Fruit fly (Drosophila melanogaster) whole organism, embryonic: ENCODE data around the gene Mo25.
A peak's percentile ranks its signal among the peaks of the same experiment; 100 is the strongest.

Experiments
- Asciz ChIP-seq: fragments of 200-800 bp; sonication (Bioruptor generic); optimal IDR thresholded peaks from 2 replicates; lab custom pipeline; 2017; ENCODE audit warnings: missing biosample characterization, mild to moderate bottlenecking, missing genetic modification characterization, missing genetic modification reagents
- CG11560 ChIP-seq: fragments of 200-800 bp; sonication (Bioruptor generic); IDR thresholded peaks from 3 replicates; pipeline ENCODE4 v1.3.6; 2022; ENCODE audit warnings: missing biosample characterization, missing genetic modification characterization
- CG12236 ChIP-seq: fragments of 200-800 bp; sonication (Bioruptor generic); optimal IDR thresholded peaks from 2 replicates; lab custom pipeline; 2016; ENCODE audit warnings: missing biosample characterization, missing genetic modification characterization
- CG12391 ChIP-seq: fragments of 200-800 bp; sonication (Bioruptor generic); optimal IDR thresholded peaks from 3 replicates; lab custom pipeline; 2018; ENCODE audit warnings: missing biosample characterization, mild to moderate bottlenecking, missing genetic modification characterization, moderate library complexity
- CG13123 ChIP-seq: fragments of 200-800 bp; sonication (Bioruptor generic); optimal IDR thresholded peaks from 2 replicates; lab custom pipeline; 2016; ENCODE audit warnings: missing biosample characterization, missing genetic modification characterization
- CG13624 ChIP-seq: fragments of 200-800 bp; sonication (Bioruptor generic); optimal IDR thresholded peaks from 2 replicates; lab custom pipeline; 2016; ENCODE audit warnings: missing biosample characterization, missing genetic modification characterization
- CG13775 ChIP-seq: fragments of 200-800 bp; sonication (Bioruptor generic); optimal IDR thresholded peaks from 3 replicates; lab custom pipeline; 2017; ENCODE audit warnings: missing biosample characterization, mild to moderate bottlenecking, missing genetic modification characterization
- CG14860 ChIP-seq: fragments of 200-800 bp; sonication (Bioruptor generic); IDR thresholded peaks from 3 replicates; pipeline ENCODE4 v1.3.6; 2022; ENCODE audit warnings: missing biosample characterization, missing genetic modification characterization; ENCODE audit not compliant: partially characterized antibody
- CG15011 ChIP-seq: fragments of 200-800 bp; sonication (Bioruptor generic); optimal IDR thresholded peaks from 3 replicates; lab custom pipeline; 2018; ENCODE audit warnings: missing biosample characterization, mild to moderate bottlenecking, missing genetic modification characterization
- CG16779 ChIP-seq: fragments of 200-800 bp; sonication (Bioruptor generic); IDR thresholded peaks from 2 replicates; pipeline ENCODE4 v1.3.6; 2022; ENCODE audit warnings: missing biosample characterization, missing genetic modification characterization
- CG16815 ChIP-seq: fragments of 200-800 bp; sonication (Bioruptor generic); optimal IDR thresholded peaks from 3 replicates; lab custom pipeline; 2017; ENCODE audit warnings: missing biosample characterization, mild to moderate bottlenecking, missing genetic modification characterization
- CG17361 ChIP-seq: fragments of 200-800 bp; sonication (Bioruptor generic); IDR thresholded peaks from 3 replicates; pipeline ENCODE4 v1.3.6; 2022; ENCODE audit warnings: missing biosample characterization, missing genetic modification characterization
- CG17612 ChIP-seq: fragments of 200-800 bp; sonication (Bioruptor generic); IDR thresholded peaks from 2 replicates; pipeline ENCODE4 v1.3.6; 2022; ENCODE audit warnings: missing biosample characterization, missing genetic modification characterization
- CG17802 ChIP-seq: fragments of 200-800 bp; sonication (Bioruptor generic); optimal IDR thresholded peaks from 2 replicates; lab custom pipeline; 2018; ENCODE audit warnings: missing biosample characterization, mild to moderate bottlenecking, missing genetic modification characterization, moderate library complexity
- CG18262 ChIP-seq: fragments of 200-800 bp; optimal IDR thresholded peaks from 3 replicates; lab custom pipeline; 2019; ENCODE audit warnings: missing biosample characterization, mild to moderate bottlenecking, missing genetic modification characterization, moderate library complexity
- CG18764 ChIP-seq: fragments of 200-800 bp; sonication (Bioruptor generic); optimal IDR thresholded peaks from 3 replicates; lab custom pipeline; 2016; ENCODE audit warnings: missing biosample characterization, missing genetic modification characterization
- CG34224 ChIP-seq: fragments of 200-800 bp; sonication (Bioruptor generic); IDR thresholded peaks from 3 replicates; pipeline ENCODE4 v1.3.6; 2022; ENCODE audit warnings: missing biosample characterization, missing genetic modification characterization; ENCODE audit not compliant: partially characterized antibody
- CG43689 ChIP-seq: fragments of 200-800 bp; sonication (Bioruptor generic); IDR thresholded peaks from 2 replicates; pipeline ENCODE4 v1.3.6; 2022; ENCODE audit warnings: missing biosample characterization, missing genetic modification characterization
- CG7357 ChIP-seq: fragments of 200-800 bp; sonication (Bioruptor generic); IDR thresholded peaks from 3 replicates; pipeline ENCODE4 v1.3.6; 2022; ENCODE audit warnings: missing biosample characterization, missing genetic modification characterization
- CG8290 ChIP-seq, 3 experiments: fragments of 200-800 bp; sonication (Bioruptor generic); optimal IDR thresholded peaks; 2 replicates each; lab custom pipeline; 2016 to 2019; ENCODE audit warnings: missing biosample characterization in 3 of 3, missing genetic modification characterization in 3 of 3, mild to moderate bottlenecking in 2 of 3, moderate library complexity in 1 of 3
- CG8388 ChIP-seq: fragments of 200-800 bp; sonication (Bioruptor generic); optimal IDR thresholded peaks from 2 replicates; lab custom pipeline; 2019; ENCODE audit warnings: missing biosample characterization, mild to moderate bottlenecking, missing genetic modification characterization, moderate library complexity
- CG9437 ChIP-seq: fragments of 200-800 bp; sonication (Bioruptor generic); optimal IDR thresholded peaks from 2 replicates; lab custom pipeline; 2018; ENCODE audit warnings: missing biosample characterization, mild to moderate bottlenecking, missing genetic modification characterization
- CkIIα-i1 ChIP-seq: fragments of 200-800 bp; sonication (Bioruptor generic); IDR thresholded peaks from 2 replicates; pipeline ENCODE4 v1.3.6; 2022; ENCODE audit warnings: missing biosample characterization, missing genetic modification characterization
- Dbx ChIP-seq: fragments of 200-800 bp; sonication (Bioruptor generic); IDR thresholded peaks from 3 replicates; pipeline ENCODE4 v1.3.6; 2022; ENCODE audit warnings: missing biosample characterization, missing genetic modification characterization
- Dip3 ChIP-seq: fragments of 200-800 bp; sonication (Bioruptor generic); optimal IDR thresholded peaks from 3 replicates; lab custom pipeline; 2016; ENCODE audit warnings: missing biosample characterization, missing genetic modification characterization
- Dll ChIP-seq: fragments of 200-800 bp; sonication (Bioruptor generic); IDR thresholded peaks from 4 replicates; pipeline ENCODE4 v1.3.6; 2022; ENCODE audit warnings: missing biosample characterization, missing genetic modification characterization; ENCODE audit not compliant: partially characterized antibody
- Gug ChIP-seq: fragments of 200-800 bp; sonication (Bioruptor generic); IDR thresholded peaks from 4 replicates; pipeline ENCODE4 v1.3.6; 2022; ENCODE audit warnings: missing biosample characterization, missing genetic modification characterization
- Hr3 ChIP-seq: fragments of 200-800 bp; sonication (Bioruptor generic); optimal IDR thresholded peaks from 3 replicates; lab custom pipeline; 2016; ENCODE audit warnings: missing biosample characterization, missing genetic modification characterization
- Mes4 ChIP-seq: fragments of 200-800 bp; sonication (Bioruptor generic); optimal IDR thresholded peaks from 2 replicates; lab custom pipeline; 2016; ENCODE audit warnings: missing biosample characterization, missing genetic modification characterization
- Optix ChIP-seq: fragments of 200-800 bp; sonication (Bioruptor generic); IDR thresholded peaks from 3 replicates; pipeline ENCODE4 v1.3.6; 2022; ENCODE audit warnings: missing biosample characterization, missing genetic modification characterization
- Scr ChIP-seq: fragments of 200-800 bp; sonication (Bioruptor generic); IDR thresholded peaks from 2 replicates; pipeline ENCODE4 v1.3.6; 2022; ENCODE audit warnings: missing biosample characterization, missing genetic modification characterization; ENCODE audit not compliant: partially characterized antibody
- Spps ChIP-seq: fragments of 200-800 bp; sonication (Bioruptor generic); optimal IDR thresholded peaks from 2 replicates; lab custom pipeline; 2018; ENCODE audit warnings: missing biosample characterization, mild to moderate bottlenecking, missing genetic modification characterization
- Usf ChIP-seq: fragments of 200-800 bp; sonication (Bioruptor generic); optimal IDR thresholded peaks from 2 replicates; lab custom pipeline; 2017; ENCODE audit warnings: missing genotype, missing biosample characterization, missing genetic modification characterization
- ap ChIP-seq: fragments of 200-800 bp; sonication (Bioruptor generic); IDR thresholded peaks from 2 replicates; pipeline ENCODE4 v1.3.6; 2022; ENCODE audit warnings: missing biosample characterization, missing genetic modification characterization
- ase ChIP-seq: fragments of 200-800 bp; sonication (Bioruptor generic); IDR thresholded peaks from 3 replicates; pipeline ENCODE4 v1.3.6; 2022; ENCODE audit warnings: missing biosample characterization, missing genetic modification characterization
- bowl ChIP-seq: fragments of 200-800 bp; sonication (Bioruptor generic); IDR thresholded peaks from 2 replicates; pipeline ENCODE4 v1.3.6; 2022; ENCODE audit warnings: missing biosample characterization, missing genetic modification characterization
- ewg ChIP-seq: fragments of 200-800 bp; sonication (Bioruptor generic); optimal IDR thresholded peaks from 3 replicates; lab custom pipeline; 2017; ENCODE audit warnings: mild to moderate bottlenecking, missing biosample characterization, missing genetic modification reagents, missing genetic modification characterization
- gcm ChIP-seq: fragments of 200-800 bp; sonication (Bioruptor generic); optimal IDR thresholded peaks from 2 replicates; lab custom pipeline; 2019; ENCODE audit warnings: missing biosample characterization, mild to moderate bottlenecking, missing genetic modification characterization, moderate library complexity
- hkb ChIP-seq, 2 experiments: fragments of 200-800 bp in 1 of 2; fragments of >200 bp in 1 of 2; sonication (Bioruptor generic) in 1 of 2; IDR thresholded peaks in 1 of 2; optimal IDR thresholded peaks in 1 of 2; 2 replicates each; pipeline versions ENCODE4 v1.3.6 to Lab custom; 2017 to 2022; ENCODE audit warnings: missing biosample characterization in 1 of 2, missing genetic modification characterization in 1 of 2
- kah ChIP-seq: fragments of 200-800 bp; sonication (Bioruptor generic); optimal IDR thresholded peaks from 2 replicates; lab custom pipeline; 2018; ENCODE audit warnings: missing biosample characterization, mild to moderate bottlenecking, missing genetic modification characterization
- lab ChIP-seq: fragments of 200-800 bp; sonication (Bioruptor generic); optimal IDR thresholded peaks from 3 replicates; lab custom pipeline; 2017; ENCODE audit warnings: missing biosample characterization, missing genetic modification characterization, mild to moderate bottlenecking, moderate library complexity, missing genetic modification reagents
- luna ChIP-seq: fragments of 200-800 bp; sonication (Bioruptor generic); optimal IDR thresholded peaks from 2 replicates; lab custom pipeline; 2016; ENCODE audit warnings: missing biosample characterization, missing genetic modification characterization
- nerfin-1 ChIP-seq: fragments of 200-800 bp; sonication (Bioruptor generic); optimal IDR thresholded peaks from 3 replicates; lab custom pipeline; 2019; ENCODE audit warnings: missing biosample characterization, mild to moderate bottlenecking, missing genetic modification characterization, moderate library complexity
- prd ChIP-seq, 3 experiments: fragments of >200 bp in 2 of 3; fragments of 200-800 bp in 1 of 3; sonication (Bioruptor generic) in 1 of 3; optimal IDR thresholded peaks in 2 of 3; IDR thresholded peaks in 1 of 3; 2 replicates in 2 of 3; 3 replicates in 1 of 3; pipeline versions ENCODE4 v1.3.6 to Lab custom; 2017 to 2022; ENCODE audit warnings: missing biosample characterization in 1 of 3, missing genetic modification characterization in 1 of 3
- pum ChIP-seq: fragments of 200-800 bp; sonication (Bioruptor generic); optimal IDR thresholded peaks from 2 replicates; lab custom pipeline; 2016; ENCODE audit warnings: missing biosample characterization, missing genetic modification characterization
- ranshi ChIP-seq: fragments of 200-800 bp; sonication (Bioruptor generic); IDR thresholded peaks from 2 replicates; pipeline ENCODE4 v1.3.6; 2022; ENCODE audit warnings: missing biosample characterization, missing genetic modification characterization
- sqz ChIP-seq: fragments of 200-800 bp; sonication (Bioruptor generic); optimal IDR thresholded peaks from 3 replicates; lab custom pipeline; 2018; ENCODE audit warnings: missing biosample characterization, mild to moderate bottlenecking, missing genetic modification characterization
- tup ChIP-seq: fragments of 200-800 bp; sonication (Bioruptor generic); optimal IDR thresholded peaks from 2 replicates; lab custom pipeline; 2016; ENCODE audit warnings: missing biosample characterization, mild to moderate bottlenecking, missing genetic modification characterization, moderate library complexity
- yki ChIP-seq: fragments of >200 bp; optimal IDR thresholded peaks from 3 replicates; lab custom pipeline; 2018

Mo25 gene

DNA sequence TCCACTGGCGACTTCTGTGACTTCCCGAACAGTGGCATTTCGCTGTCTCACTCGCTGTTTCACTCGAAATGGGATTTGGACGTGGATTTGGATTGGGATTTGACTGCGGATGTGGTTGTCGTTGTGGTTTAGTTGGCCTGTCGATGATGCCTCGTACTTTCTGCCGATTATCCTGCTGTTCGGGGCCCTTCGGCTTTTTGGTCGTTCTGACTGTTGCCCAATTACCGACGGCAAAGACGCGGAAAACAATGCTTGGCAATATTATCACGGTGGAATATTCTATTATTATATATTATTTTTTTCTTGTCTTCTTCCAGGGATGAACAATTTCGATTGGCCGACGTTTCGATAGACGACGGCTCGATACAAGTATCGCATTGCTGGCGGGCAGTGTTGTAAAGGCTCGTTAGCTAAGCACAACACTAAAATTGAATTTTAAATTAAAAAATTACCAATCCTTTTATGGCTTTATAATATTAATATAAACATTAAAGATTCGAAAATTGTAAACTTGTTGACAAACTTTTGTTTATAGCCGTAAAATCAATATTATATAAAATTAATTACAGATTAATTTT lies at the start of gene Mo25 (continued):
- 0 out of 2 replicates have a peak, but pooled peaks have one; percentile 2 for TF ChIP-seq ap (GFP tag; lab: Robert Waterston, UW)
- no peak for TF ChIP-seq CG8290 (GFP tag; optimal IDR thresholded peaks at IDR 0.05; lab: Kevin White, UChicago)
- TF ChIP-seq CG8290 (tag; optimal IDR thresholded peaks at IDR 0.05; lab: Kevin White, UChicago), result no peak
- no peak for TF ChIP-seq Usf
- no peak for TF ChIP-seq CG11560 (tag; lab: Robert Waterston, UW)
- peak; percentile 72 for TF ChIP-seq Scr (GFP tag; lab: Robert Waterston, UW)
- no peak for TF ChIP-seq CG16779
- TF ChIP-seq CG9437 (GFP tag; lab: Kevin White, UChicago), result peak; percentile 6
- no peak for TF ChIP-seq bowl (GFP tag; lab: Robert Waterston, UW)
- no peak for TF ChIP-seq yki (lab: Kevin White, UChicago)
- peak; percentile 11 for TF ChIP-seq CG8388 (GFP tag; lab: Kevin White, UChicago)
- no peak for TF ChIP-seq CG17612 (GFP tag; lab: Robert Waterston, UW)
- no peak for TF ChIP-seq CG15011 (GFP tag; lab: Kevin White, UChicago)
- TF ChIP-seq ewg, result no peak
- TF ChIP-seq Dll (GFP tag; lab: Robert Waterston, UW), result peak; percentile 79
- TF ChIP-seq Optix, result no peak
- TF ChIP-seq gcm (GFP tag; lab: Kevin White, UChicago), result peak; percentile 5
- peak; percentile 33 for TF ChIP-seq Asciz (GFP tag; lab: Kevin White, UChicago)
- TF ChIP-seq hkb (optimal IDR thresholded peaks at IDR 0.05; lab: Kevin White, UChicago), result no peak
- no peak for TF ChIP-seq hkb (GFP tag; IDR thresholded peaks at IDR 0.05; lab: Robert Waterston, UW)
- TF ChIP-seq CG17361, result peak; percentile 50; the same call in 2 of the 3 replicates
- peak; percentile 42 for TF ChIP-seq Hr3
- peak; percentile 83 for TF ChIP-seq CG34224 (GFP tag; lab: Robert Waterston, UW)
- TF ChIP-seq ranshi (GFP tag; lab: Robert Waterston, UW), result no peak
- peak; percentile 20 for TF ChIP-seq CG18764
- TF ChIP-seq lab (GFP tag; lab: Kevin White, UChicago), result no peak
- peak; percentile 69 for TF ChIP-seq CG12391 (tag; lab: Kevin White, UChicago)
- TF ChIP-seq CG13624 (GFP tag; lab: Kevin White, UChicago), result no peak
- no peak for TF ChIP-seq CkIIα-i1 (GFP tag; lab: Robert Waterston, UW)
- no peak for TF ChIP-seq luna (GFP tag; lab: Kevin White, UChicago)
- TF ChIP-seq CG16815 (GFP tag; lab: Kevin White, UChicago), result no peak
- peak; percentile 35 for TF ChIP-seq CG13775 (GFP tag; lab: Kevin White, UChicago)
- TF ChIP-seq CG17802 (tag; lab: Kevin White, UChicago), result no peak
- no peak; the same call in 3 of the 4 replicates for TF ChIP-seq Gug (GFP tag; lab: Robert Waterston, UW)
- TF ChIP-seq kah, result no peak
- no peak for TF ChIP-seq ase (GFP tag; lab: Robert Waterston, UW)
- no peak for TF ChIP-seq nerfin-1
- TF ChIP-seq sqz, result peak; percentile 82
- no peak for TF ChIP-seq tup (GFP tag; lab: Kevin White, UChicago)
- peak; percentile 74; the same call in 2 of the 3 replicates for TF ChIP-seq Dbx (GFP tag; lab: Robert Waterston, UW)
- TF ChIP-seq CG14860 (GFP tag; lab: Robert Waterston, UW), result peak; percentile 46; the same call in 2 of the 3 replicates
- peak; percentile 34 for TF ChIP-seq CG18262 (tag; lab: Kevin White, UChicago)
- no peak for TF ChIP-seq Spps (tag; lab: Kevin White, UChicago)
- TF ChIP-seq CG43689 (GFP tag; lab: Robert Waterston, UW), result no peak
- TF ChIP-seq CG7357 (GFP tag; lab: Robert Waterston, UW), result no peak
- TF ChIP-seq CG13123 (GFP tag; lab: Kevin White, UChicago), result no peak
- TF ChIP-seq CG12236 (GFP tag; lab: Kevin White, UChicago), result no peak
- peak; percentile 21 for TF ChIP-seq Dip3 (GFP tag; lab: Kevin White, UChicago)
- no peak for TF ChIP-seq pum
- no peak for TF ChIP-seq Mes4 (GFP tag; lab: Kevin White, UChicago)
- no peak for TF ChIP-seq prd (optimal IDR thresholded peaks at IDR 0.05; lab: Kevin White, UChicago)
- TF ChIP-seq prd (GFP tag; IDR thresholded peaks at IDR 0.05; lab: Robert Waterston, UW), result peak; percentile 40; the same call in 1 of the 3 replicates
